Fruit fly (Drosophila melanogaster) whole organism, adult: ENCODE measurements around the gene CG42238.

Experiments
- CG11617 ChIP-seq: fragments of 200-800 bp; sonication (Bioruptor generic); optimal IDR thresholded peaks from 2 replicates; lab custom pipeline; 2017; ENCODE audit warnings: mild to moderate bottlenecking, missing biosample characterization, missing genetic modification reagents, missing genetic modification characterization
- CG12768 ChIP-seq: fragments of 200-800 bp; sonication (Bioruptor generic); optimal IDR thresholded peaks from 2 replicates; lab custom pipeline; 2017; ENCODE audit warnings: missing biosample characterization, missing genetic modification characterization, mild to moderate bottlenecking, moderate library complexity, missing genetic modification reagents
- CG14711 ChIP-seq: fragments of 200-800 bp; sonication (Bioruptor generic); optimal IDR thresholded peaks from 2 replicates; lab custom pipeline; 2018; ENCODE audit warnings: missing biosample characterization, mild to moderate bottlenecking, missing genetic modification characterization, moderate library complexity
- CG1620 ChIP-seq: fragments of 200-800 bp; sonication (Bioruptor generic); optimal IDR thresholded peaks from 2 replicates; lab custom pipeline; 2016; ENCODE audit warnings: missing biosample characterization, missing genetic modification characterization
- CG33017 ChIP-seq: fragments of 200-800 bp; sonication (Bioruptor generic); optimal IDR thresholded peaks from 2 replicates; lab custom pipeline; 2018; ENCODE audit warnings: missing biosample characterization, mild to moderate bottlenecking, missing genetic modification characterization, moderate library complexity
- CG5204 ChIP-seq: fragments of 200-800 bp; sonication (Bioruptor generic); optimal IDR thresholded peaks from 2 replicates; lab custom pipeline; 2016; ENCODE audit warnings: missing biosample characterization, missing genetic modification characterization
- CG7045 ChIP-seq: fragments of 200-800 bp; sonication (Bioruptor generic); optimal IDR thresholded peaks from 2 replicates; lab custom pipeline; 2017; ENCODE audit warnings: missing biosample characterization, mild to moderate bottlenecking, missing genetic modification characterization
- CG7101 ChIP-seq: fragments of 200-800 bp; sonication (Bioruptor generic); optimal IDR thresholded peaks from 2 replicates; lab custom pipeline; 2018; ENCODE audit warnings: missing biosample characterization, mild to moderate bottlenecking, missing genetic modification characterization, moderate library complexity
- Clk ChIP-seq: fragments of 200-800 bp; sonication (Bioruptor generic); optimal IDR thresholded peaks from 2 replicates; lab custom pipeline; 2017; ENCODE audit warnings: missing biosample characterization, missing genetic modification characterization
- Crg-1 ChIP-seq: fragments of 200-800 bp; sonication (Bioruptor generic); optimal IDR thresholded peaks from 2 replicates; lab custom pipeline; 2016; ENCODE audit warnings: missing biosample characterization, missing genetic modification characterization
- Hr96 ChIP-seq: fragments of 200-800 bp; sonication (Bioruptor generic); optimal IDR thresholded peaks from 2 replicates; lab custom pipeline; 2016; ENCODE audit warnings: missing biosample characterization, missing genetic modification characterization
- Mnt ChIP-seq: fragments of 200-800 bp; sonication (Bioruptor generic); optimal IDR thresholded peaks from 2 replicates; lab custom pipeline; 2016; ENCODE audit warnings: missing biosample characterization, mild to moderate bottlenecking, missing genetic modification characterization
- bab1 ChIP-seq: fragments of 200-800 bp; sonication (Bioruptor generic); optimal IDR thresholded peaks from 3 replicates; lab custom pipeline; 2019; ENCODE audit warnings: missing biosample characterization, mild to moderate bottlenecking, missing genetic modification characterization, moderate library complexity
- cic ChIP-seq: fragments of 200-800 bp; sonication (Bioruptor generic); optimal IDR thresholded peaks from 2 replicates; lab custom pipeline; 2017; ENCODE audit warnings: missing biosample characterization, mild to moderate bottlenecking, missing genetic modification characterization, moderate library complexity
- cnc ChIP-seq, 2 experiments: fragments of >200 bp; optimal IDR thresholded peaks; 2 replicates each; lab custom pipeline; 2017
- kay ChIP-seq: fragments of 200-800 bp; sonication (Bioruptor generic); peaks from one replicate; lab custom pipeline; 2016; ENCODE audit warnings: missing biosample characterization, missing genetic modification characterization, borderline replicate concordance
- ovo ChIP-seq: fragments of 200-800 bp; sonication (Bioruptor generic); optimal IDR thresholded peaks from 2 replicates; lab custom pipeline; 2016; ENCODE audit warnings: missing biosample characterization, missing genetic modification characterization
- pad ChIP-seq: fragments of 200-800 bp; sonication (Bioruptor generic); optimal IDR thresholded peaks from 3 replicates; lab custom pipeline; 2017; ENCODE audit warnings: missing biosample characterization, missing genetic modification characterization, mild to moderate bottlenecking, moderate library complexity, missing genetic modification reagents
- tj ChIP-seq: fragments of 200-800 bp; sonication (Bioruptor generic); optimal IDR thresholded peaks from 3 replicates; lab custom pipeline; 2017; ENCODE audit warnings: missing biosample characterization, mild to moderate bottlenecking, missing genetic modification characterization, moderate library complexity
- toe ChIP-seq: fragments of 200-800 bp; sonication (Bioruptor generic); optimal IDR thresholded peaks from 2 replicates; lab custom pipeline; 2016; ENCODE audit warnings: missing biosample characterization, missing genetic modification characterization

The CG42238 gene

dm6 chr2L:20935338-20936060 lies 116.5 kb downstream of the CG42238 start:
- no peak for TF ChIP-seq CG5204
- no peak for TF ChIP-seq CG7101 (tag; lab: Kevin White, UChicago)
- TF ChIP-seq Mnt (GFP tag; lab: Kevin White, UChicago) = no peak

- TF ChIP-seq CG1620 (GFP tag; lab: Kevin White, UChicago) = no peak
- TF ChIP-seq bab1 = no peak
- TF ChIP-seq Mnt (GFP tag; lab: Kevin White, UChicago) = no peak
- no peak for TF ChIP-seq Clk (GFP tag; lab: Kevin White, UChicago)
These were observed 117.3 kb downstream of the CG42238 start for dm6 chr2L:20934678-20935077.

dm6 chr2L:20934013-20934412 lies 118.0 kb downstream of the CG42238 start, which contains the start of gene CG9270:
CG9270 (minus strand) TSS chr2L:20934113.
- TF ChIP-seq cnc (optimal IDR thresholded peaks at IDR 0.05; lab: Kevin White, UChicago) = no peak
- no peak for TF ChIP-seq CG1620 (GFP tag; lab: Kevin White, UChicago)
- no peak for TF ChIP-seq CG5204
- no peak for TF ChIP-seq Clk (GFP tag; lab: Kevin White, UChicago)
- no peak for TF ChIP-seq tj (GFP tag; lab: Kevin White, UChicago)
- TF ChIP-seq kay (GFP tag; lab: Kevin White, UChicago) = no peak
- no peak for TF ChIP-seq CG12768 (GFP tag; lab: Kevin White, UChicago)
- TF ChIP-seq pad = no peak
- TF ChIP-seq Hr96 = no peak
- no peak for TF ChIP-seq CG33017 (tag; lab: Kevin White, UChicago)
- TF ChIP-seq CG7045 (GFP tag; lab: Kevin White, UChicago) = no peak
- TF ChIP-seq CG14711 = no peak
- no peak for TF ChIP-seq CG7101 (tag; lab: Kevin White, UChicago)
- TF ChIP-seq Crg-1 (GFP tag; lab: Kevin White, UChicago) = no peak
- TF ChIP-seq CG11617 (GFP tag; lab: Kevin White, UChicago) = no peak
- TF ChIP-seq cic (GFP tag; lab: Kevin White, UChicago) = no peak
- TF ChIP-seq bab1 = no peak
- TF ChIP-seq Mnt (GFP tag; lab: Kevin White, UChicago) = no peak
- TF ChIP-seq ovo = no peak

dm6 chr2L:20927653-20928052 lies 124.3 kb downstream of the CG42238 start, which contains the start of gene Nthl1:
Nthl1 (minus strand) TSS chr2L:20927860.
- TF ChIP-seq ovo = no peak
- TF ChIP-seq Hr96 = no peak
- no peak for TF ChIP-seq CG11617 (GFP tag; lab: Kevin White, UChicago)

DNA sequence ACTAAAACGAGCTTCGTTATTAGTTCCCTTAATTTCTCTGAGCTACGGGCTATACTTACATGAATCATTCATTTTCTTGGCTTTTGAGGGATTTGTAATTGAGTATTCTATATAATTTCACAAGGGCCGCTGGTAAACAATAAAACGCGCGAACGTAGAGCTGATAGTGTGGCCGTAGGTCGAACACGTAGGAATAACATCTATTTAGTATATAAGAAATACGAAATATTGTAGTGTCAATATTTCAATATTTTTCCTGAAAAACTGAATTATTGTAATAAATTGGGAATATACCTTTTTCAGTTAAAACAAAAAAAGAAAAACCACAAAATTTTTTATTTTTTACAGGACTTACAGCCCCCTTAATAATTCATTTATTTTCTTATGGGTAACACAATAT lies 126.0 kb downstream of the CG42238 start, which contains the start of gene RPA2:
Gene RPA2 (minus strand): TSS at position 173 of the 400 bp plus-strand sequence.
- TF ChIP-seq CG5204 (no peak), kay (GFP tag; lab: Kevin White, UChicago) (peak; percentile 92)

DNA sequence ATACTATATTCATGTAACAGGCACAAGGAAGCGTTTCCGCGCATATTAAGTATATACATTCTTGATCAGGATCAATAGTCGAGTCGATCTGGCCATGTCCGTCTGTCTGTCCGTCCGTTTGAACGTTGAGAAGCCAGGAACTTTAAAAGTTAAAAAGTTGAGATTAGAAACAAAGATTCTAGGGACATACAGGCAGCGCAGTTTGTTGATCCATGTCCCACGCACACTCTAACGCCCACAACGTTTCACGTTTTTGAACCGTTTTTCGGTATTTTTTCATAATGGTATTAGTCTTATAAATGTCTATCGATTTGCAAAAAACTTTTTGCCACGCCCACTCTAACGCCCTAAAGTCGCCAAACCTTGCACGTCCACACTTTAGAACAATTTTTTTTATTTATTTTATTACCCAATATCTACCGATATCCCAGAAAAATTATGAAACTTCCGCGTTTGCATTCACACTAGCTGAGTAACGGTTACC lies 128.8 kb downstream of the CG42238 start:
- no peak for TF ChIP-seq kay (GFP tag; lab: Kevin White, UChicago)
- no peak for TF ChIP-seq cnc (optimal IDR thresholded peaks at IDR 0.05; lab: Kevin White, UChicago)
- TF ChIP-seq Crg-1 (GFP tag; lab: Kevin White, UChicago) = no peak
- no peak for TF ChIP-seq CG5204
- no peak for TF ChIP-seq CG14711
- no peak for TF ChIP-seq Clk (GFP tag; lab: Kevin White, UChicago)
- no peak for TF ChIP-seq tj (GFP tag; lab: Kevin White, UChicago)
- TF ChIP-seq CG33017 (tag; lab: Kevin White, UChicago) = no peak
- no peak for TF ChIP-seq CG1620 (GFP tag; lab: Kevin White, UChicago)
- no peak for TF ChIP-seq Hr96
- no peak for TF ChIP-seq Mnt (GFP tag; lab: Kevin White, UChicago)
- TF ChIP-seq CG12768 (GFP tag; lab: Kevin White, UChicago) = no peak
- TF ChIP-seq ovo = no peak
- no peak for TF ChIP-seq pad
- TF ChIP-seq bab1 = no peak
- no peak for TF ChIP-seq CG7101 (tag; lab: Kevin White, UChicago)

DNA sequence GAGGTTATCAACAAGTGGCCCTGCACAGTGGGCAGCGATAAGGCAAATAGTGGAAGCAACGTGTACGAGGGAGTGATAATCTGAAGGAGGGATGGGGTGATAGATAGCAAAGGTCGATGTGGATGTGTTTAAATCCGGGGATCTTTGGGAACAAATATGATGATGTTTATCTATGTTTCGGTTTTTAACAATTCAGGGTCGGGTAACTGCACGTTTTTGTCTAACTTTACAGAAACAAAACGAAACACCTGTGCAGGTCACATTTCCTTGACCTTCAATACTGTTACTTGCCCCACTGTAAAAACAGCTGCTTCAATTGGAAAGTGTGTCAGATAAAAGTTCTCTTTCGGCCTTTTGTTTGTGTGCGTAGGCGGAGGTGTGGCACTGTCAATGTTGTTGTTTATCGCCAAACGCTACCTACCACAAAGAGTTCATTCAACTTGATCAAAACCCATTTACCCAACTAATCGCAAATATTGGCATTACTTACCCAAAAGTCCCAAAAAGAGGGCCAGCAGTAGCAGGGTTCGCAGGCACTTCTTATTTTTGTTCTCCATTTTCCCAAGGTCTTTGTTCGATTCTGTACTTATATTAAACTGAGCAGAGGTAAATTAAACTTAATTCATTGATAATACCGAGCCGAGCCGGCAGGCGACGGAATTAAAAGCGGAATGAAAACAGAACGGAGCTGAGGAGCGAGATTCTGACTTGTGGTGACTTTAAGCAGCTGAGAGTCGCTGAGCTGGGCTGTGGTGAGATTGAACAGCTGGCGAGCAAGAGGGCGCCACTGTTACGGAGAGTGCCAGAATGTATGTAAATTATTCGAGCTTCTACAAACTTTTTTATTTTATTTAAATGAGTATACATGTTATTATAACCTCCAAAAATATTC lies 129.5 kb downstream of the CG42238 start, which contains the start of gene Mtp:
Gene Mtp (minus strand): TSS at position 681 of the 892 bp plus-strand sequence.
- TF ChIP-seq pad = peak; percentile 9
- peak; percentile 66 for TF ChIP-seq CG11617 (GFP tag; lab: Kevin White, UChicago)
- peak; percentile 21 for TF ChIP-seq Crg-1 (GFP tag; lab: Kevin White, UChicago)
- no peak for TF ChIP-seq ovo
- TF ChIP-seq bab1 = peak; percentile 69
- peak; percentile 63 for TF ChIP-seq CG7045 (GFP tag; lab: Kevin White, UChicago)
- TF ChIP-seq CG14711 = peak; percentile 3
- peak; percentile 68 for TF ChIP-seq CG7101 (tag; lab: Kevin White, UChicago)
- TF ChIP-seq toe (GFP tag; lab: Kevin White, UChicago) = peak; percentile 46
- no peak for TF ChIP-seq Clk (GFP tag; lab: Kevin White, UChicago)
- TF ChIP-seq kay (GFP tag; lab: Kevin White, UChicago) = peak; percentile 42
- TF ChIP-seq cnc (optimal IDR thresholded peaks at IDR 0.05; lab: Kevin White, UChicago) = no peak
- no peak for TF ChIP-seq CG5204
- peak; percentile 37 for TF ChIP-seq CG1620 (GFP tag; lab: Kevin White, UChicago)
- peak; percentile 12 for TF ChIP-seq tj (GFP tag; lab: Kevin White, UChicago)
- TF ChIP-seq Hr96 = peak; percentile 64
- TF ChIP-seq CG33017 (tag; lab: Kevin White, UChicago) = peak; percentile 48
- peak; percentile 32 for TF ChIP-seq cic (GFP tag; lab: Kevin White, UChicago)
- peak; percentile 45 for TF ChIP-seq CG12768 (GFP tag; lab: Kevin White, UChicago)
- peak; percentile 22 for TF ChIP-seq Mnt (GFP tag; lab: Kevin White, UChicago)
